Worm (Caenorhabditis elegans): ENCODE measurements around the gene rnf-113.

ce11 chrIII:10746406-10746807, 11.0 kb downstream of the rnf-113 start:
- TF ChIP-seq him-1 (tag; optimal IDR thresholded peaks at IDR 0.05) (no peak), W03F9.2 (tag; optimal IDR thresholded peaks at IDR 0.05) (no peak)
